Fruit fly (Drosophila melanogaster): ENCODE measurements around the gene CG46412.

- TF ChIP-seq Blimp-1 (GFP tag; optimal IDR thresholded peaks at IDR 0.05) (no peak), CG8319 (GFP tag; optimal IDR thresholded peaks at IDR 0.05) (no peak), CG8119 (GFP tag; IDR thresholded peaks at IDR 0.05) (no peak), fkh (GFP tag; optimal IDR thresholded peaks at IDR 0.05) (no peak), CG3032 (tag; optimal IDR thresholded peaks at IDR 0.05) (no peak)
These were observed 20.1 kb upstream of the CG46412 start, which contains the start of gene CG32086 for dm6 chr3L:11583964-11584363.
